Worm (Caenorhabditis elegans) whole organism, mixed stage, embryonic: ENCODE results near the gene srh-137.

Experiments used
- blmp-1 ChIP-seq: fragments of 150-350 bp; optimal IDR thresholded peaks from 2 replicates; lab custom pipeline; 2014; ENCODE audit warnings: missing biosample characterization, missing genetic modification characterization
- ceh-39 ChIP-seq: fragments of 150-350 bp; optimal IDR thresholded peaks from 2 replicates; lab custom pipeline; 2014; ENCODE audit warnings: missing biosample characterization, missing genetic modification characterization
- ceh-43 ChIP-seq: fragments of 200-800 bp; sonication (Bioruptor generic); optimal IDR thresholded peaks from 2 replicates; lab custom pipeline; 2018; ENCODE audit warnings: mild to moderate bottlenecking, missing genetic modification characterization, moderate library complexity, missing compliant biosample characterization
- ceh-83 ChIP-seq: fragments of 200-800 bp; sonication (Bioruptor generic); optimal IDR thresholded peaks from 2 replicates; lab custom pipeline; 2018; ENCODE audit warnings: mild to moderate bottlenecking, missing genetic modification characterization, missing compliant biosample characterization
- elt-1 ChIP-seq: sonication (generic microtip); optimal IDR thresholded peaks from 2 replicates; lab custom pipeline; 2017; ENCODE audit warnings: missing genetic modification characterization, mild to moderate bottlenecking, missing compliant biosample characterization, antibody characterized with exemption, moderate library complexity, borderline replicate concordance; ENCODE audit not compliant: insufficient read depth
- elt-3 ChIP-seq: fragments of 150-350 bp; optimal IDR thresholded peaks from 2 replicates; lab custom pipeline; 2014; ENCODE audit warnings: missing biosample characterization, missing genetic modification characterization
- lsy-2 ChIP-seq: fragments of 150-350 bp; optimal IDR thresholded peaks from 2 replicates; lab custom pipeline; 2014; ENCODE audit warnings: missing biosample characterization, missing genetic modification characterization
- nhr-12 ChIP-seq: fragments of 150-350 bp; optimal IDR thresholded peaks from 2 replicates; lab custom pipeline; 2014; ENCODE audit warnings: missing biosample characterization, missing genetic modification characterization
- nhr-2 ChIP-seq: fragments of 150-350 bp; optimal IDR thresholded peaks from 2 replicates; lab custom pipeline; 2014; ENCODE audit warnings: missing biosample characterization, missing genetic modification characterization
- nhr-237 ChIP-seq: fragments of 150-350 bp; optimal IDR thresholded peaks from 2 replicates; lab custom pipeline; 2014; ENCODE audit warnings: missing biosample characterization, missing genetic modification characterization
- pha-4 ChIP-seq: fragments of 150-350 bp; optimal IDR thresholded peaks from 2 replicates; lab custom pipeline; 2018; ENCODE audit warnings: missing biosample characterization, missing genetic modification reagents, missing genetic modification characterization
- snpc-4 ChIP-seq: fragments of 150-350 bp; optimal IDR thresholded peaks from 2 replicates; lab custom pipeline; 2014; ENCODE audit warnings: missing biosample characterization, missing genetic modification characterization
- unc-62 ChIP-seq: fragments of 150-350 bp; optimal IDR thresholded peaks from 2 replicates; lab custom pipeline; 2014; ENCODE audit warnings: missing biosample characterization, missing genetic modification reagents, missing genetic modification characterization

- no peak for TF ChIP-seq ceh-83
- no peak for TF ChIP-seq nhr-12
- no peak for TF ChIP-seq blmp-1
- no peak for TF ChIP-seq snpc-4 (tag; lab: Kevin White, UChicago)
- TF ChIP-seq unc-62: no peak
- TF ChIP-seq elt-1 (tag; lab: Kevin White, UChicago): no peak
- no peak for TF ChIP-seq elt-3
- TF ChIP-seq nhr-237 (tag; lab: Kevin White, UChicago): no peak
- TF ChIP-seq ceh-39 (tag; lab: Kevin White, UChicago): no peak
- TF ChIP-seq lsy-2 (tag; lab: Kevin White, UChicago): no peak
- no peak for TF ChIP-seq nhr-2 (tag; lab: Kevin White, UChicago)
- no peak for TF ChIP-seq pha-4 (tag; lab: Kevin White, UChicago)
- TF ChIP-seq ceh-43 (GFP tag; lab: Kevin White, UChicago): no peak
Observed at ce11 chrV:16672198-16672597, 44.3 kb downstream of the srh-137 start, which contains the start of gene F14F8.8.
